Fruit fly (Drosophila melanogaster) whole organism, embryonic: ENCODE measurements around the gene CG8034.

Experiments
- CG12219 ChIP-seq: fragments of 200-800 bp; sonication (Bioruptor generic); optimal IDR thresholded peaks from 3 replicates; lab custom pipeline; 2018; ENCODE audit warnings: missing biosample characterization, mild to moderate bottlenecking, missing genetic modification characterization
- CG1792 ChIP-seq: fragments of 200-800 bp; sonication (Bioruptor generic); optimal IDR thresholded peaks from 2 replicates; lab custom pipeline; 2016; ENCODE audit warnings: missing biosample characterization, missing genetic modification characterization
- CG18599 ChIP-seq: fragments of 200-800 bp; sonication (Bioruptor generic); optimal IDR thresholded peaks from 3 replicates; lab custom pipeline; 2017; ENCODE audit warnings: missing biosample characterization, missing genetic modification characterization, mild to moderate bottlenecking, moderate library complexity, missing genetic modification reagents
- CG2120 ChIP-seq: fragments of 200-800 bp; sonication (Bioruptor generic); optimal IDR thresholded peaks from 3 replicates; lab custom pipeline; 2016; ENCODE audit warnings: missing biosample characterization, missing genetic modification characterization
- CG2889 ChIP-seq: fragments of 200-800 bp; sonication (Bioruptor generic); IDR thresholded peaks from 3 replicates; pipeline ENCODE4 v1.3.6; 2022; ENCODE audit warnings: missing biosample characterization, missing genetic modification characterization
- CG34224 ChIP-seq: fragments of 200-800 bp; sonication (Bioruptor generic); IDR thresholded peaks from 3 replicates; pipeline ENCODE4 v1.3.6; 2022; ENCODE audit warnings: missing biosample characterization, missing genetic modification characterization; ENCODE audit not compliant: partially characterized antibody
- CG3995 ChIP-seq: fragments of 200-800 bp; sonication (Bioruptor generic); optimal IDR thresholded peaks from 3 replicates; lab custom pipeline; 2016; ENCODE audit warnings: missing biosample characterization, missing genetic modification characterization
- CG6254 ChIP-seq: fragments of 200-800 bp; sonication (Bioruptor generic); optimal IDR thresholded peaks from 3 replicates; lab custom pipeline; 2017; ENCODE audit warnings: mild to moderate bottlenecking, missing biosample characterization, missing genetic modification reagents, missing genetic modification characterization
- CG8359 ChIP-seq: fragments of 200-800 bp; sonication (Bioruptor generic); optimal IDR thresholded peaks from 2 replicates; lab custom pipeline; 2017; ENCODE audit warnings: missing biosample characterization, mild to moderate bottlenecking, missing genetic modification characterization, borderline replicate concordance
- Dll ChIP-seq: fragments of 200-800 bp; sonication (Bioruptor generic); IDR thresholded peaks from 4 replicates; pipeline ENCODE4 v1.3.6; 2022; ENCODE audit warnings: missing biosample characterization, missing genetic modification characterization; ENCODE audit not compliant: partially characterized antibody
- Doc3 ChIP-seq: fragments of 200-800 bp; sonication (Bioruptor generic); IDR thresholded peaks from 3 replicates; pipeline ENCODE4 v1.3.6; 2022; ENCODE audit warnings: missing biosample characterization, missing genetic modification characterization; ENCODE audit not compliant: partially characterized antibody
- Elba2 ChIP-seq: fragments of 200-800 bp; sonication (Bioruptor generic); optimal IDR thresholded peaks from 3 replicates; lab custom pipeline; 2016; ENCODE audit warnings: missing biosample characterization, missing genetic modification characterization
- Ets65A ChIP-seq: fragments of 200-800 bp; sonication (Bioruptor generic); peaks from one replicate; lab custom pipeline; 2016; ENCODE audit warnings: missing biosample characterization, missing genetic modification characterization
- Fer3 ChIP-seq: fragments of 200-800 bp; sonication (Bioruptor generic); optimal IDR thresholded peaks from 2 replicates; lab custom pipeline; 2018; ENCODE audit warnings: missing biosample characterization, mild to moderate bottlenecking, missing genetic modification characterization, moderate library complexity
- HHEX ChIP-seq: fragments of 200-800 bp; sonication (Bioruptor generic); optimal IDR thresholded peaks from 3 replicates; lab custom pipeline; 2017; ENCODE audit warnings: missing biosample characterization, mild to moderate bottlenecking, missing genetic modification characterization, missing genetic modification reagents
- Hr39 ChIP-seq: fragments of >200 bp; optimal IDR thresholded peaks from 2 replicates; lab custom pipeline; 2017
- Med ChIP-seq: fragments of 200-800 bp; sonication (Bioruptor generic); peaks from one replicate; lab custom pipeline; 2016; ENCODE audit warnings: missing biosample characterization, missing genetic modification characterization, mild to moderate bottlenecking, inconsistent platforms, moderate library complexity
- NC2α ChIP-seq: fragments of 200-800 bp; sonication (Bioruptor generic); optimal IDR thresholded peaks from 2 replicates; lab custom pipeline; 2016; ENCODE audit warnings: missing biosample characterization, missing genetic modification characterization
- NC2β ChIP-seq: fragments of 200-800 bp; sonication (Bioruptor generic); optimal IDR thresholded peaks from 2 replicates; lab custom pipeline; 2016; ENCODE audit warnings: missing biosample characterization, missing genetic modification characterization
- NfI ChIP-seq: fragments of 200-800 bp; sonication (Bioruptor generic); optimal IDR thresholded peaks from 3 replicates; lab custom pipeline; 2018; ENCODE audit warnings: missing biosample characterization, mild to moderate bottlenecking, missing genetic modification characterization, moderate library complexity
- Pdp1 ChIP-seq, 2 experiments: fragments of 200-800 bp; sonication (Bioruptor generic); optimal IDR thresholded peaks; 3 replicates each; lab custom pipeline; 2016; ENCODE audit warnings: missing biosample characterization in 2 of 2, missing genetic modification characterization in 2 of 2, mild to moderate bottlenecking in 1 of 2, moderate library complexity in 1 of 2
- Scr ChIP-seq: fragments of 200-800 bp; sonication (Bioruptor generic); IDR thresholded peaks from 2 replicates; pipeline ENCODE4 v1.3.6; 2022; ENCODE audit warnings: missing biosample characterization, missing genetic modification characterization; ENCODE audit not compliant: partially characterized antibody
- crol ChIP-seq: fragments of 200-800 bp; sonication (Bioruptor generic); IDR thresholded peaks from 2 replicates; pipeline ENCODE4 v1.3.6; 2022; ENCODE audit warnings: missing biosample characterization, missing genetic modification characterization
- crp ChIP-seq, 2 experiments: fragments of 200-800 bp; sonication (Bioruptor generic); optimal IDR thresholded peaks; 2 replicates in 1 of 2; 3 replicates in 1 of 2; lab custom pipeline; 2017; ENCODE audit warnings: missing biosample characterization in 2 of 2, missing genetic modification characterization in 2 of 2, mild to moderate bottlenecking in 1 of 2, moderate library complexity in 1 of 2
- exex ChIP-seq: fragments of 200-800 bp; sonication (Bioruptor generic); optimal IDR thresholded peaks from 4 replicates; lab custom pipeline; 2018; ENCODE audit warnings: missing biosample characterization, mild to moderate bottlenecking, missing genetic modification characterization, moderate library complexity
- gcm ChIP-seq: fragments of 200-800 bp; sonication (Bioruptor generic); optimal IDR thresholded peaks from 2 replicates; lab custom pipeline; 2019; ENCODE audit warnings: missing biosample characterization, mild to moderate bottlenecking, missing genetic modification characterization, moderate library complexity
- grau ChIP-seq: fragments of 200-800 bp; optimal IDR thresholded peaks from 3 replicates; lab custom pipeline; 2019; ENCODE audit warnings: missing biosample characterization, mild to moderate bottlenecking, missing genetic modification characterization, moderate library complexity
- grn ChIP-seq: fragments of 200-800 bp; sonication (Bioruptor generic); optimal IDR thresholded peaks from 3 replicates; lab custom pipeline; 2017; ENCODE audit warnings: missing biosample characterization, missing genetic modification characterization
- hb ChIP-seq: fragments of 200-800 bp; sonication (Bioruptor generic); IDR thresholded peaks from 3 replicates; pipeline ENCODE4 v1.3.6; 2022; ENCODE audit warnings: missing biosample characterization, missing genetic modification characterization; ENCODE audit not compliant: partially characterized antibody
- mirr ChIP-seq: fragments of 200-800 bp; sonication (Bioruptor generic); optimal IDR thresholded peaks from 3 replicates; lab custom pipeline; 2018; ENCODE audit warnings: missing biosample characterization, mild to moderate bottlenecking, missing genetic modification characterization
- nom ChIP-seq: fragments of 200-800 bp; sonication (Bioruptor generic); optimal IDR thresholded peaks from 2 replicates; lab custom pipeline; 2017; ENCODE audit warnings: missing biosample characterization, missing genetic modification characterization, mild to moderate bottlenecking, moderate library complexity, missing genetic modification reagents
- onecut ChIP-seq: fragments of 200-800 bp; sonication (Bioruptor generic); IDR thresholded peaks from 2 replicates; pipeline ENCODE4 v1.3.6; 2022; ENCODE audit warnings: missing biosample characterization, missing genetic modification characterization
- p53 ChIP-seq: fragments of 200-800 bp; sonication (Bioruptor generic); optimal IDR thresholded peaks from 2 replicates; lab custom pipeline; 2016; ENCODE audit warnings: missing biosample characterization, missing genetic modification characterization
- pan ChIP-seq, 4 experiments: fragments of >200 bp in 3 of 4; fragments of 200-800 bp in 1 of 4; sonication (Bioruptor generic) in 1 of 4; optimal IDR thresholded peaks in 3 of 4; IDR thresholded peaks in 1 of 4; 2 replicates each; pipeline versions ENCODE4 v1.3.6 to Lab custom; 2017 to 2022; ENCODE audit warnings: missing biosample characterization in 2 of 4, missing genetic modification characterization in 2 of 4, mixed read lengths in 1 of 4
- prd ChIP-seq, 3 experiments: fragments of >200 bp in 2 of 3; fragments of 200-800 bp in 1 of 3; sonication (Bioruptor generic) in 1 of 3; optimal IDR thresholded peaks in 2 of 3; IDR thresholded peaks in 1 of 3; 2 replicates in 2 of 3; 3 replicates in 1 of 3; pipeline versions ENCODE4 v1.3.6 to Lab custom; 2017 to 2022; ENCODE audit warnings: missing biosample characterization in 1 of 3, missing genetic modification characterization in 1 of 3
- schlank ChIP-seq: fragments of 200-800 bp; sonication (Bioruptor generic); optimal IDR thresholded peaks from 2 replicates; lab custom pipeline; 2018; ENCODE audit warnings: missing biosample characterization, mild to moderate bottlenecking, missing genetic modification characterization
- slp2 ChIP-seq: fragments of 200-800 bp; sonication (Bioruptor generic); optimal IDR thresholded peaks from 2 replicates; lab custom pipeline; 2016; ENCODE audit warnings: missing biosample characterization, missing genetic modification characterization
- sqz ChIP-seq: fragments of 200-800 bp; sonication (Bioruptor generic); optimal IDR thresholded peaks from 3 replicates; lab custom pipeline; 2018; ENCODE audit warnings: missing biosample characterization, mild to moderate bottlenecking, missing genetic modification characterization
- stc ChIP-seq: fragments of 200-800 bp; sonication (Bioruptor generic); IDR thresholded peaks from 2 replicates; pipeline ENCODE4 v1.3.6; 2022; ENCODE audit warnings: missing biosample characterization, missing genetic modification characterization
- tup ChIP-seq: fragments of 200-800 bp; sonication (Bioruptor generic); optimal IDR thresholded peaks from 2 replicates; lab custom pipeline; 2016; ENCODE audit warnings: missing biosample characterization, mild to moderate bottlenecking, missing genetic modification characterization, moderate library complexity
- vnd ChIP-seq: fragments of 200-800 bp; sonication (Bioruptor generic); IDR thresholded peaks from 3 replicates; pipeline ENCODE4 v1.3.6; 2022; ENCODE audit warnings: missing biosample characterization, missing genetic modification characterization; ENCODE audit not compliant: partially characterized antibody
- zen2 ChIP-seq: fragments of 200-800 bp; sonication (Bioruptor generic); IDR thresholded peaks from 3 replicates; pipeline ENCODE4 v1.3.6; 2022; ENCODE audit warnings: missing biosample characterization, missing genetic modification characterization; ENCODE audit not compliant: partially characterized antibody

The CG8034 gene

DNA sequence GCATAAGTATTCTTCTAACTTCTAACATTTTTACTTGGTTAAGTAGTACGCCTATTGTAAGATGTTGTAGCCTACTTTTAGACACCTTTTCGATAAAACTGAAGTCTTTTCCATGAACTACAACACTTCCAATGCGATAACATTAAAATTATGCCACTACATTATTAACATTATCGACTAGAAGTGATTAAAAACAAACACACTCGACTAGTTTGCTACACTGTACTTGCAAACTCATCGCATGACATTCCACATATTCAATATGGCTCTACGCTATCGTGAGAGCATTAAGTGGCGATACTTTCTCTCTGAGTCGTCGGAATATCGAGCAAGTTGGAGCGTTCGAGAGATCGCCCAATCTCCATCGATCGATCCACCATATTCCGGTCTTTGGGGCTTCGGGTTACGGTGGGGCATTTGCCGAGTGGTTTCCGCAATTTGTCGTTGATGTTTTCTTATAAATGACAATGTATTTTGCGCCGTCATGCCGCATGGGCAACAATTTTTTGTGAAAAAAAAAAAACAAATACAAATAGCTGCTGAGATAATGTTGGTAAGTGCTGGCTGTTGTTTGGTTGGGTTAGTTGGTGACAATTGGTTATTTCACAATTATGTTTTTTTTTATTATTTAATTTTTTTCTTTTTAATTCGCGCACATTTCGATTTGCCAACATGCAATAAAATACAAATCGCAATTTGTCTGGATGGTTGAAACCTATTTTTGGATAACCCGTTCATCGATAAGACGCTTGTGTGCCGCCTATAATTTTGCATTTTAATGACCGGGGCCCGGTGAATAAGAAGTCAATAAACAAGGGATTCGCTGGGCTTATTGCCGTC lies 17.7 kb upstream of the CG8034 start (continued):
- no peak for TF ChIP-seq stc (GFP tag; lab: Robert Waterston, UW)
- TF ChIP-seq CG34224 (GFP tag; lab: Robert Waterston, UW) = peak; percentile 46; the same call in 2 of the 3 replicates
- no peak for TF ChIP-seq CG2889 (GFP tag; lab: Robert Waterston, UW)
- TF ChIP-seq schlank = no peak
- TF ChIP-seq CG1792 = no peak
- no peak for TF ChIP-seq CG6254 (GFP tag; lab: Kevin White, UChicago)
- peak; percentile 25; the same call in 1 of the 3 replicates for TF ChIP-seq Doc3 (GFP tag; lab: Robert Waterston, UW)
- peak; percentile 48; the same call in 1 of the 4 replicates for TF ChIP-seq Dll (GFP tag; lab: Robert Waterston, UW)
- 0 out of 2 replicates have a peak, but pooled peaks have one; percentile 15 for TF ChIP-seq Scr
- TF ChIP-seq hb = no peak
- no peak for TF ChIP-seq p53
- no peak for TF ChIP-seq gcm
- TF ChIP-seq NfI (GFP tag; lab: Kevin White, UChicago) = no peak
- TF ChIP-seq NC2β = no peak
- no peak for TF ChIP-seq HHEX (GFP tag; lab: Kevin White, UChicago)
- peak; percentile 6 for TF ChIP-seq sqz (GFP tag; lab: Kevin White, UChicago)
- TF ChIP-seq prd (optimal IDR thresholded peaks at IDR 0.05; lab: Kevin White, UChicago) = no peak
- TF ChIP-seq prd (GFP tag; IDR thresholded peaks at IDR 0.05; lab: Robert Waterston, UW) = no peak
- no peak for TF ChIP-seq CG3995 (GFP tag; lab: Kevin White, UChicago)
- TF ChIP-seq grn (GFP tag; lab: Kevin White, UChicago) = peak; percentile 58
- TF ChIP-seq vnd (GFP tag; lab: Robert Waterston, UW) = no peak
- TF ChIP-seq zen2 = peak; percentile 9; the same call in 1 of the 3 replicates

DNA sequence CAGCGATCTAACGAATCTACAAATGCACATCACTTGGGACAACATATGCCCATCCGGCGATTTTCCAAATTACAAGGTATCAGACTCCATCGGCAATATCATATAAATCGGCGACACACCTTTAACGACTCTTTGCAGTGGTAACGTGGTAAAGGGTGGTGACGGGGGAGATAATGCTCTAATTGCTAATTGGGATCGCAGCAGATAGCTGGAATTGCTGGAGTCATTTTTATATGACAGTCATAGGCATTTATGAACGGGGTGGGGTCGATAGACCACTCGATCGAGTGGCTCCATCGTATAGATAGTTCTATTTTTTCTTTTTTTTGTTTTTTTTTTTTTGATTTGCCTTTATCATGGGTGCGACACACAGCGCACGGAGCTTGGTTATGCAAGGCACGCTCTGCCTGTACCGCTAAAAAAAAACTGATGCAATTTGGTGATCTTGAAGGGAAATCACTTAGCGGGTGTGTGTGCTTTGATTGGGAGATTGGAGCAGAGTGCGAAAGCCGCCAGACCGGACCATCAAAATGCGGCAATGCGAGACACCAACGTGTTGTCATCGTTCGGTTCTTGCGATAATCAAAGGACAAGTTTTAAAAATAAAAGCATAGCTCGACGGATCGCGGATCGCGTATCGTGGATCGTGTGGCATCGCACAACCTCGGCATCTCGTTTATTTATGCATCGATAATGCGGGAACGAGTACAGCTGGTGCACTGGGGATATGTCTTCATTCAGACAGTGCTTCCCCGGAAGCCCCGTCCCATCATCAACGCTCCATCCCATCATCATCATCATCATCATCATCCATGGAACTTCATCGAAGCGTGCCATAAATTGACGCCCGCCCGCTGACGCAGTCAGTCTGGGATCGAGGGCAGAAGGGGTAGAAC lies 16.6 kb upstream of the CG8034 start:
- peak; percentile 17 for TF ChIP-seq mirr (GFP tag; lab: Kevin White, UChicago)
- TF ChIP-seq nom (GFP tag; lab: Kevin White, UChicago) = peak; percentile 37
- TF ChIP-seq exex (tag; lab: Kevin White, UChicago) = peak; percentile 66
- TF ChIP-seq CG2120 (GFP tag; lab: Kevin White, UChicago) = no peak
- no peak for TF ChIP-seq Elba2 (GFP tag; lab: Kevin White, UChicago)
- TF ChIP-seq crol (GFP tag; lab: Robert Waterston, UW) = 0 out of 2 replicates have a peak, but pooled peaks have one; percentile 7
- no peak for TF ChIP-seq Fer3 (tag; lab: Kevin White, UChicago)
- TF ChIP-seq Pdp1 (GFP tag; optimal IDR thresholded peaks at IDR 0.05; lab: Kevin White, UChicago) = peak in 1 of 2 experiments; percentile 80
- TF ChIP-seq grn (GFP tag; lab: Kevin White, UChicago) = peak; percentile 55
- no peak for TF ChIP-seq crp (GFP tag; optimal IDR thresholded peaks at IDR 0.05; lab: Kevin White, UChicago)
- TF ChIP-seq, all 482 proteins: peak for 6

DNA sequence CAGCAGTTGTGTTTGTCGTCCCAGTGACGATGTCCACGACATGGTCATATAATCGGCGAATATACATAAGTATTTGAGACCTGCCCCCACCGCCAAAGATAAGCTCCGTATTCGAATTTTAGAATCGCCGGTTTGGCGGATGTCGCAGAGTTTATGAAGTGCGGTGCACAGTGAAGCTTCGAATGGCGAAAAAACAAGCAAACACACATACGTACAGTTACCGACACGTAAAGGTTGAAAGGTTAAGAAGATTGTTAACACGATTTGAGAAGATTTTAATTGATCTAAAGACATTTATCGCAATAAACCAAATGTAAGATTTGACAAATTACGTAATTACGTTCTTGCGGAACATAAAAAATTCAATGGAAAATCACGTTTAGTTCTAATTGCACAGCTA lies 11.7 kb upstream of the CG8034 start:
- TF ChIP-seq Med (GFP tag; lab: Kevin White, UChicago) = peak; percentile 23
- peak; percentile 63 for TF ChIP-seq grau
- no peak for TF ChIP-seq NC2α
- peak; percentile 14 for TF ChIP-seq CG18599 (GFP tag; lab: Kevin White, UChicago)
- TF ChIP-seq CG12219 (GFP tag; lab: Kevin White, UChicago) = no peak
- peak in 1 of 2 experiments; percentile 56 for TF ChIP-seq Pdp1 (GFP tag; optimal IDR thresholded peaks at IDR 0.05; lab: Kevin White, UChicago)
- peak; percentile 59 for TF ChIP-seq Ets65A (GFP tag; lab: Kevin White, UChicago)
- TF ChIP-seq tup (GFP tag; lab: Kevin White, UChicago) = no peak
- no peak for TF ChIP-seq Hr39 (lab: Kevin White, UChicago)
- TF ChIP-seq onecut (GFP tag; lab: Robert Waterston, UW) = no peak
- TF ChIP-seq slp2 (GFP tag; lab: Kevin White, UChicago) = no peak
- TF ChIP-seq pan (optimal IDR thresholded peaks at IDR 0.05; lab: Kevin White, UChicago) = no peak
- TF ChIP-seq pan (GFP tag; optimal IDR thresholded peaks at IDR 0.05 in 1 of 2, IDR thresholded peaks at IDR 0.05 in 1 of 2) = no peak
- TF ChIP-seq nom (GFP tag; lab: Kevin White, UChicago) = no peak
- no peak for TF ChIP-seq CG8359
